Worm (Caenorhabditis elegans) whole organism, early embryonic: ENCODE measurements around the gene srg-59.

Experiments used
- B0310.2 ChIP-seq: sonication (generic microtip); optimal IDR thresholded peaks from 2 replicates; lab custom pipeline; 2016; ENCODE audit warnings: mild to moderate bottlenecking, missing genetic modification characterization, missing compliant biosample characterization
- ama-1 ChIP-seq: fragments of 150-350 bp; optimal IDR thresholded peaks from 2 replicates; lab custom pipeline; 2014
- ceh-13 ChIP-seq: fragments of 200-800 bp; sonication (Bioruptor generic); optimal IDR thresholded peaks from 2 replicates; lab custom pipeline; 2018; ENCODE audit warnings: mild to moderate bottlenecking, missing genetic modification characterization, missing compliant biosample characterization
- ets-7 ChIP-seq: sonication (generic microtip); optimal IDR thresholded peaks from 2 replicates; lab custom pipeline; 2016; ENCODE audit warnings: missing genotype, missing genetic modification characterization, missing compliant biosample characterization
- flt-1 ChIP-seq: fragments of 200-800 bp; sonication (Bioruptor generic); IDR thresholded peaks from 2 replicates; pipeline ENCODE4 v1.3.6; 2022; ENCODE audit warnings: missing genetic modification characterization, missing compliant biosample characterization
- hmg-4 ChIP-seq: fragments of 200-800 bp; sonication (Bioruptor generic); optimal IDR thresholded peaks from 2 replicates; lab custom pipeline; 2018; ENCODE audit warnings: mild to moderate bottlenecking, missing genetic modification characterization, missing compliant biosample characterization
- hnd-1 ChIP-seq: sonication (generic microtip); optimal IDR thresholded peaks from 2 replicates; lab custom pipeline; 2016; ENCODE audit warnings: missing genetic modification characterization, missing compliant biosample characterization
- pes-1 ChIP-seq: fragments of 200-800 bp; sonication (Bioruptor generic); IDR thresholded peaks from 2 replicates; pipeline ENCODE4 v1.3.6; 2022; ENCODE audit warnings: missing genetic modification reagents, missing genetic modification characterization, missing compliant biosample characterization
- sea-1 ChIP-seq: fragments of 200-800 bp; sonication (Bioruptor generic); conservative IDR thresholded peaks from 2 replicates; pipeline ENCODE4 v1.3.6; 2022; ENCODE audit warnings: missing genetic modification characterization, missing compliant biosample characterization
- tbx-37 ChIP-seq: fragments of 200-800 bp; sonication (Bioruptor generic); conservative IDR thresholded peaks from 2 replicates; pipeline ENCODE4 v1.3.6; 2022; ENCODE audit warnings: missing genetic modification reagents, missing genetic modification characterization, missing compliant biosample characterization
- tra-4 ChIP-seq: sonication (generic microtip); optimal IDR thresholded peaks from 2 replicates; lab custom pipeline; 2017; ENCODE audit warnings: missing genetic modification characterization, missing compliant biosample characterization

DNA sequence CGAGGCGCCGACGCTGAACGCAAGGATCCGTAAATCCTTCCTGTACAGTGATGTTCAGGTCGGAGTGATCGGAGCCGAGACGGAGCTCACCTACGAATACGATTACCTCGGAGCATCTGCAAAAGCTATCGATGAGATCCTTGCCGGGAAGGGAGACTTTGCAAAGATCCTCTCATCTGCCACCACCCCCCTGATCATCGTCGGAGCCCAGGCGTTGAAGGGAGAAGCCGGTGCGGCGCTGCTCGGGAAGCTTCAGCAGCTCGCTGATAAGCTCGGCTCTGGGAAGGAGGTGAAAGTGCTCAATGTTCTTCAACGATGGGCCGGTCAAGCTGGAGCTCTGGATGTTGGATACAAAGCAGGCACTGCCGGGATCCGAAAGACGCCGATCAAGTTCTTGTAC lies 21.8 kb downstream of the srg-59 start:
- TF ChIP-seq hmg-4 (GFP tag; lab: Kevin White, UChicago) (no peak), tbx-37 (no peak), ama-1 (lab: Kevin White, UChicago) (no peak), ceh-13 (no peak), tra-4 (tag; lab: Kevin White, UChicago) (no peak), ets-7 (no peak), flt-1 (GFP tag; lab: Robert Waterston, UW) (no peak), hnd-1 (tag; lab: Kevin White, UChicago) (no peak), B0310.2 (tag; lab: Kevin White, UChicago) (no peak), pes-1 (GFP tag; lab: Robert Waterston, UW) (no peak), sea-1 (GFP tag; lab: Robert Waterston, UW) (no peak)
